ENCODE assay signal across 1 fruit fly cellular context in the genomic region with DNA sequence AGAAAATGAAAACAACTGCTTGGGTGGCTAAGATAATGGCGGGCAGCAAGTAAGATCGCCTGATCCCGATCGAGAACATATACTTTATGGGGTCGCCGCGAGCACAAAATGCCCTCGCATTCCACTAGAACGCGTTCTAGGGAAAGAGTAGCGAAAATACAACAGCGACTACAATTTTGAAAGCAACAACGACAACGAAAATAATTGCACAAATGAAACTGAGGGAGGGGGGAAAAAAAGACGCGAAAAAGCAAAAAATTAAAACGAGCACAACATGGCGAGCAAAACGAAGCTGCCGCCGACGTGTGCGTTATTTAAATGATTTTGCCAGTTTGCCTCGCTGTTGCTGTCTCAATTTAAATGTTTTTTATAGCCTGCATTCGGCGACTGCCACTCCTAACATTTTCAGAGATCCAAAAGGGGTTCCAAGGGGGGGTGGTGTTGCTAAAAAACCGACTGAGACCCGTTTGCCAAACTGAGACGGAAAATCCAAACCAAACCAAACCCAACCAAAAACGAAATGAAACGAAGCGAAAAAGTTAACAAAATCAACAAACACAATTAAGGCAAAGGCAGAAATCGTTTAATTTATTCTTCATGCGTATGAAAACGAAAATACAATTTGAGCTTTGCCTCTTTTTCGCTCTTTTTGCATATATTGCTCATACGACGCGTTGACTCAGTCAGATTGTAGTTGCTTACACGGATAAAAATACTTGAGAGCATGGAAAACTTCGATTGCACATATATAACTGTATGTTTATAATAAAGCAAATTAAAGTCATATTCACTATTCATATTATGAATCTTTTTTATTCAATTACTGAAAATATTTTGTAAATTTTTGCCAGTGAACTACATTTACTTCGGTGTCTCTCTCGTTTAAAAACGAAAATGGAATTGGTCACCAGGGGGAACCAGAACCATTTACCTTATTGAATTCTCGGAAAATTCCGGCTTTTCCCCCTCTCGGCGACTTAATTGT.
A peak's percentile ranks its signal among the peaks of the same experiment; 100 is the strongest.
TF ChIP-seq lines count a peak whose summit lies in the region.

No protein-coding gene starts in this region.

TF ChIP-seq in whole organism, embryonic, 481 proteins besides CTCF, POLR2A, EP300 and RAD21 (continued from another document and continues in another):
- TF ChIP-seq D (optimal IDR thresholded peaks at IDR 0.05; lab: Kevin White, UChicago) (no peak), D (GFP tag; optimal IDR thresholded peaks at IDR 0.05; lab: Kevin White, UChicago) (no peak), prd (optimal IDR thresholded peaks at IDR 0.05; lab: Kevin White, UChicago) (no peak), prd (GFP tag; IDR thresholded peaks at IDR 0.05; lab: Robert Waterston, UW) (peak; percentile 85), Deaf1 (tag; optimal IDR thresholded peaks at IDR 0.05; lab: Kevin White, UChicago) (peak; percentile 38), CG30431 (GFP tag; optimal IDR thresholded peaks at IDR 0.05; lab: Kevin White, UChicago) (no peak), Hand (GFP tag; optimal IDR thresholded peaks at IDR 0.05; lab: Kevin White, UChicago) (peak; percentile 54), E2f1 (GFP tag; IDR thresholded peaks at IDR 0.05; lab: Robert Waterston, UW) (peak; percentile 86), eyg (GFP tag; optimal IDR thresholded peaks at IDR 0.05; lab: Kevin White, UChicago) (no peak), Asciz (GFP tag; optimal IDR thresholded peaks at IDR 0.05; lab: Kevin White, UChicago) (no peak), ci (GFP tag; IDR thresholded peaks at IDR 0.05; lab: Robert Waterston, UW) (peak; percentile 69), CG4730 (GFP tag; IDR thresholded peaks at IDR 0.05; lab: Robert Waterston, UW) (peak; percentile 57; the same call in 1 of the 2 replicates), abd-A (tag; optimal IDR thresholded peaks at IDR 0.05; lab: Kevin White, UChicago) (peak; percentile 9), CG2889 (GFP tag; IDR thresholded peaks at IDR 0.05; lab: Robert Waterston, UW) (peak; percentile 83; the same call in 2 of the 3 replicates), Sox100B (GFP tag; optimal IDR thresholded peaks at IDR 0.05; lab: Kevin White, UChicago) (peak; percentile 40), Ssrp (tag; optimal IDR thresholded peaks at IDR 0.05; lab: Kevin White, UChicago) (peak; percentile 14), CG1233 (GFP tag; optimal IDR thresholded peaks at IDR 0.05; lab: Kevin White, UChicago) (no peak), CG8765 (GFP tag; IDR thresholded peaks at IDR 0.05; lab: Robert Waterston, UW) (no peak; the same call in 1 of the 2 replicates), cg (GFP tag; optimal IDR thresholded peaks at IDR 0.05; lab: Kevin White, UChicago) (no peak), dmrt99B (tag; optimal IDR thresholded peaks at IDR 0.05; lab: Kevin White, UChicago) (peak; percentile 66), CG12942 (GFP tag; optimal IDR thresholded peaks at IDR 0.05; lab: Kevin White, UChicago) (peak; percentile 24), eve (GFP tag; optimal IDR thresholded peaks at IDR 0.05; lab: Kevin White, UChicago) (peak in 1 of 2 experiments; percentile 80), Scr (GFP tag; IDR thresholded peaks at IDR 0.05; lab: Robert Waterston, UW; ENCODE audit: partially characterized antibody) (no peak), CG9609 (GFP tag; optimal IDR thresholded peaks at IDR 0.05; lab: Kevin White, UChicago) (no peak), tup (GFP tag; optimal IDR thresholded peaks at IDR 0.05; lab: Kevin White, UChicago) (no peak), fd102C (GFP tag; optimal IDR thresholded peaks at IDR 0.05; lab: Kevin White, UChicago) (no peak), corto (GFP tag; optimal IDR thresholded peaks at IDR 0.05; lab: Kevin White, UChicago) (peak; percentile 46), CG5180 (GFP tag; optimal IDR thresholded peaks at IDR 0.05; lab: Kevin White, UChicago) (no peak), sens (GFP tag; lab: Kevin White, UChicago) (peak; percentile 87), CG31365 (tag; optimal IDR thresholded peaks at IDR 0.05; lab: Kevin White, UChicago) (no peak), Oli (tag; optimal IDR thresholded peaks at IDR 0.05; lab: Kevin White, UChicago) (peak; percentile 59), Fer1 (GFP tag; optimal IDR thresholded peaks at IDR 0.05; lab: Kevin White, UChicago) (peak; percentile 58), CG3407 (GFP tag; optimal IDR thresholded peaks at IDR 0.05; lab: Kevin White, UChicago) (no peak), jing (GFP tag; optimal IDR thresholded peaks at IDR 0.05; lab: Kevin White, UChicago) (no peak), ranshi (GFP tag; IDR thresholded peaks at IDR 0.05; lab: Robert Waterston, UW) (peak; percentile 82), Hey (tag; optimal IDR thresholded peaks at IDR 0.05; lab: Kevin White, UChicago) (no peak), CG12104 (GFP tag; optimal IDR thresholded peaks at IDR 0.05; lab: Kevin White, UChicago) (peak; percentile 30), CG13123 (GFP tag; optimal IDR thresholded peaks at IDR 0.05; lab: Kevin White, UChicago) (no peak), CG13296 (GFP tag; optimal IDR thresholded peaks at IDR 0.05; lab: Kevin White, UChicago) (peak; percentile 56), az2 (GFP tag; optimal IDR thresholded peaks at IDR 0.05; lab: Kevin White, UChicago) (peak; percentile 30), CG12744 (GFP tag; optimal IDR thresholded peaks at IDR 0.05; lab: Kevin White, UChicago) (peak; percentile 40), Dip2 (GFP tag; IDR thresholded peaks at IDR 0.05; lab: Robert Waterston, UW) (no peak), fu2 (GFP tag; optimal IDR thresholded peaks at IDR 0.05; lab: Kevin White, UChicago) (no peak), CG17912 (GFP tag; optimal IDR thresholded peaks at IDR 0.05; lab: Kevin White, UChicago) (no peak), ATbp (GFP tag; optimal IDR thresholded peaks at IDR 0.05; lab: Kevin White, UChicago) (peak; percentile 12), Max (GFP tag; optimal IDR thresholded peaks at IDR 0.05; lab: Kevin White, UChicago) (peak; percentile 49), Doc3 (GFP tag; IDR thresholded peaks at IDR 0.05; lab: Robert Waterston, UW; ENCODE audit: partially characterized antibody) (no peak), C15 (GFP tag; IDR thresholded peaks at IDR 0.05; lab: Robert Waterston, UW) (peak; percentile 65; the same call in 2 of the 3 replicates), CG8281 (tag; optimal IDR thresholded peaks at IDR 0.05; lab: Kevin White, UChicago) (no peak), Spps (tag; optimal IDR thresholded peaks at IDR 0.05; lab: Kevin White, UChicago) (no peak), CG11504 (tag; optimal IDR thresholded peaks at IDR 0.05; lab: Kevin White, UChicago) (peak; percentile 75), Rx (GFP tag; IDR thresholded peaks at IDR 0.05; lab: Robert Waterston, UW) (0 out of 2 replicates have a peak, but pooled peaks have one; percentile 43), B-H2 (GFP tag; optimal IDR thresholded peaks at IDR 0.05; lab: Kevin White, UChicago) (no peak), Eip74EF (GFP tag; optimal IDR thresholded peaks at IDR 0.05; lab: Kevin White, UChicago) (no peak), tio (GFP tag; optimal IDR thresholded peaks at IDR 0.05; lab: Kevin White, UChicago) (peak; percentile 49), CG43689 (GFP tag; IDR thresholded peaks at IDR 0.05; lab: Robert Waterston, UW) (peak; percentile 64; the same call in 1 of the 2 replicates), CkIIα-i1 (GFP tag; IDR thresholded peaks at IDR 0.05; lab: Robert Waterston, UW) (no peak), CG13424 (tag; optimal IDR thresholded peaks at IDR 0.05; lab: Kevin White, UChicago) (peak; percentile 63), btn (GFP tag; optimal IDR thresholded peaks at IDR 0.05; lab: Kevin White, UChicago) (no peak), Six4 (GFP tag; optimal IDR thresholded peaks at IDR 0.05; lab: Kevin White, UChicago) (peak; percentile 22), ase (GFP tag; IDR thresholded peaks at IDR 0.05; lab: Robert Waterston, UW) (peak; percentile 56; the same call in 2 of the 3 replicates), CG14710 (tag; optimal IDR thresholded peaks at IDR 0.05; lab: Kevin White, UChicago) (no peak), CG17385 (GFP tag; optimal IDR thresholded peaks at IDR 0.05; lab: Kevin White, UChicago) (peak; percentile 63), ham (GFP tag; IDR thresholded peaks at IDR 0.05; lab: Robert Waterston, UW) (peak; percentile 48; the same call in 1 of the 2 replicates), CG14014 (GFP tag; IDR thresholded peaks at IDR 0.05; lab: Robert Waterston, UW) (peak; percentile 81), BEAF-32 (GFP tag; optimal IDR thresholded peaks at IDR 0.05; lab: Kevin White, UChicago) (no peak), Lpt (GFP tag; optimal IDR thresholded peaks at IDR 0.05; lab: Kevin White, UChicago) (no peak), CG17328 (GFP tag; IDR thresholded peaks at IDR 0.05; lab: Robert Waterston, UW) (peak; percentile 68), CG10321 (GFP tag; IDR thresholded peaks at IDR 0.05; lab: Robert Waterston, UW) (0 out of 2 replicates have a peak, but pooled peaks have one; percentile 20), ind (GFP tag; optimal IDR thresholded peaks at IDR 0.05; lab: Kevin White, UChicago) (peak; percentile 59), repo (GFP tag; optimal IDR thresholded peaks at IDR 0.05; lab: Kevin White, UChicago) (no peak), hth (optimal IDR thresholded peaks at IDR 0.05; lab: Kevin White, UChicago) (no peak), emc (GFP tag; optimal IDR thresholded peaks at IDR 0.05; lab: Kevin White, UChicago) (no peak), dmrt11E (tag; optimal IDR thresholded peaks at IDR 0.05; lab: Kevin White, UChicago) (no peak), vfl (GFP tag; optimal IDR thresholded peaks at IDR 0.05; lab: Kevin White, UChicago) (peak; percentile 5), Aef1 (GFP tag; IDR thresholded peaks at IDR 0.05; lab: Robert Waterston, UW) (peak; percentile 88), chinmo (GFP tag; IDR thresholded peaks at IDR 0.05; lab: Robert Waterston, UW; ENCODE audit: partially characterized antibody) (peak; percentile 97; the same call in 3 of the 4 replicates), stwl (tag; optimal IDR thresholded peaks at IDR 0.05; lab: Kevin White, UChicago) (no peak), CG15696 (tag; optimal IDR thresholded peaks at IDR 0.05; lab: Kevin White, UChicago) (no peak), H15 (GFP tag; IDR thresholded peaks at IDR 0.05; lab: Robert Waterston, UW) (peak; percentile 72; the same call in 2 of the 3 replicates), Ada2b (GFP tag; IDR thresholded peaks at IDR 0.05; lab: Robert Waterston, UW) (peak; percentile 84), Dek (tag; optimal IDR thresholded peaks at IDR 0.05; lab: Kevin White, UChicago) (peak; percentile 69), tap (tag; optimal IDR thresholded peaks at IDR 0.05; lab: Kevin White, UChicago) (peak; percentile 41), br (optimal IDR thresholded peaks at IDR 0.05; lab: Kevin White, UChicago) (no peak), Blimp-1 (GFP tag; optimal IDR thresholded peaks at IDR 0.05; lab: Kevin White, UChicago) (peak; percentile 53), hkb (optimal IDR thresholded peaks at IDR 0.05; lab: Kevin White, UChicago) (no peak), hkb (GFP tag; IDR thresholded peaks at IDR 0.05; lab: Robert Waterston, UW) (peak; percentile 86), CG1647 (GFP tag; optimal IDR thresholded peaks at IDR 0.05; lab: Kevin White, UChicago) (peak; percentile 41), CG14860 (GFP tag; IDR thresholded peaks at IDR 0.05; lab: Robert Waterston, UW; ENCODE audit: partially characterized antibody) (no peak), org-1 (GFP tag; optimal IDR thresholded peaks at IDR 0.05; lab: Kevin White, UChicago) (peak; percentile 32), CHES-1-like (GFP tag; optimal IDR thresholded peaks at IDR 0.05; lab: Kevin White, UChicago) (no peak), tin (GFP tag; optimal IDR thresholded peaks at IDR 0.05; lab: Kevin White, UChicago) (peak; percentile 33), pum (GFP tag; optimal IDR thresholded peaks at IDR 0.05; lab: Kevin White, UChicago) (no peak), CG17612 (GFP tag; IDR thresholded peaks at IDR 0.05; lab: Robert Waterston, UW) (peak; percentile 44; the same call in 1 of the 2 replicates), CG10654 (GFP tag; optimal IDR thresholded peaks at IDR 0.05; lab: Kevin White, UChicago) (peak; percentile 13), hb (GFP tag; IDR thresholded peaks at IDR 0.05; lab: Robert Waterston, UW; ENCODE audit: partially characterized antibody) (no peak), NFAT (GFP tag; IDR thresholded peaks at IDR 0.05; lab: Robert Waterston, UW) (peak; percentile 88), bowl (GFP tag; IDR thresholded peaks at IDR 0.05; lab: Robert Waterston, UW) (peak; percentile 18; the same call in 1 of the 2 replicates), aop (GFP tag; IDR thresholded peaks at IDR 0.05; lab: Robert Waterston, UW) (no peak), HmgD (GFP tag; optimal IDR thresholded peaks at IDR 0.05; lab: Kevin White, UChicago) (no peak), CG11093 (GFP tag; IDR thresholded peaks at IDR 0.05; lab: Robert Waterston, UW) (peak; percentile 50; the same call in 1 of the 3 replicates), CG18262 (tag; optimal IDR thresholded peaks at IDR 0.05; lab: Kevin White, UChicago) (peak; percentile 34), Atf6 (GFP tag; IDR thresholded peaks at IDR 0.05; lab: Robert Waterston, UW) (peak; percentile 91), CG5953 (GFP tag; IDR thresholded peaks at IDR 0.05; lab: Robert Waterston, UW) (peak; percentile 59; the same call in 1 of the 2 replicates), Xbp1 (GFP tag; optimal IDR thresholded peaks at IDR 0.05; lab: Kevin White, UChicago) (peak; percentile 56), CG9215 (GFP tag; IDR thresholded peaks at IDR 0.05; lab: Robert Waterston, UW) (no peak; the same call in none of the 2 replicates), vnd (GFP tag; IDR thresholded peaks at IDR 0.05; lab: Robert Waterston, UW; ENCODE audit: partially characterized antibody) (no peak), CG6254 (GFP tag; optimal IDR thresholded peaks at IDR 0.05; lab: Kevin White, UChicago) (no peak), Drgx (GFP tag; IDR thresholded peaks at IDR 0.05; lab: Robert Waterston, UW) (peak; percentile 92), CG31441 (GFP tag; IDR thresholded peaks at IDR 0.05; lab: Robert Waterston, UW) (peak; percentile 60), Dll (GFP tag; IDR thresholded peaks at IDR 0.05; lab: Robert Waterston, UW; ENCODE audit: partially characterized antibody) (no peak), CG9727 (GFP tag; optimal IDR thresholded peaks at IDR 0.05; lab: Kevin White, UChicago) (peak; percentile 67), gce (GFP tag; IDR thresholded peaks at IDR 0.05; lab: Robert Waterston, UW) (peak; percentile 58; the same call in 1 of the 3 replicates), sisA (GFP tag; IDR thresholded peaks at IDR 0.05; lab: Robert Waterston, UW) (peak; percentile 69; the same call in 1 of the 2 replicates), HLH3B (GFP tag; IDR thresholded peaks at IDR 0.05; lab: Robert Waterston, UW) (peak; percentile 78), CG3995 (GFP tag; optimal IDR thresholded peaks at IDR 0.05; lab: Kevin White, UChicago) (no peak), CG15269 (tag; optimal IDR thresholded peaks at IDR 0.05; lab: Kevin White, UChicago) (peak; percentile 75), CG15514 (GFP tag; optimal IDR thresholded peaks at IDR 0.05; lab: Kevin White, UChicago) (peak; percentile 47)
